Fruit fly (Drosophila melanogaster) whole organism, embryonic: ENCODE data around the gene CG32313.

Experiments used
- Bgb ChIP-seq: fragments of 200-800 bp; sonication (Bioruptor generic); IDR thresholded peaks from 2 replicates; pipeline ENCODE4 v1.3.6; 2022; ENCODE audit warnings: missing biosample characterization, missing genetic modification characterization; ENCODE audit not compliant: partially characterized antibody
- BtbVII ChIP-seq: fragments of 200-800 bp; sonication (Bioruptor generic); optimal IDR thresholded peaks from 3 replicates; lab custom pipeline; 2017; ENCODE audit warnings: missing biosample characterization, mild to moderate bottlenecking, missing genetic modification characterization
- CG13624 ChIP-seq: fragments of 200-800 bp; sonication (Bioruptor generic); optimal IDR thresholded peaks from 2 replicates; lab custom pipeline; 2016; ENCODE audit warnings: missing biosample characterization, missing genetic modification characterization
- CG1602 ChIP-seq: fragments of 200-800 bp; sonication (Bioruptor generic); optimal IDR thresholded peaks from 3 replicates; lab custom pipeline; 2016; ENCODE audit warnings: missing biosample characterization, missing genetic modification characterization
- CG17612 ChIP-seq: fragments of 200-800 bp; sonication (Bioruptor generic); IDR thresholded peaks from 2 replicates; pipeline ENCODE4 v1.3.6; 2022; ENCODE audit warnings: missing biosample characterization, missing genetic modification characterization
- CG17802 ChIP-seq: fragments of 200-800 bp; sonication (Bioruptor generic); optimal IDR thresholded peaks from 2 replicates; lab custom pipeline; 2018; ENCODE audit warnings: missing biosample characterization, mild to moderate bottlenecking, missing genetic modification characterization, moderate library complexity
- CG18476 ChIP-seq: fragments of 200-800 bp; sonication (Bioruptor generic); optimal IDR thresholded peaks from 2 replicates; lab custom pipeline; 2016; ENCODE audit warnings: missing biosample characterization, mild to moderate bottlenecking, missing genetic modification characterization
- CG2712 ChIP-seq: fragments of 200-800 bp; optimal IDR thresholded peaks from 3 replicates; lab custom pipeline; 2019; ENCODE audit warnings: missing biosample characterization, mild to moderate bottlenecking, missing genetic modification characterization, moderate library complexity
- CG30020 ChIP-seq: fragments of 200-800 bp; optimal IDR thresholded peaks from 2 replicates; lab custom pipeline; 2019; ENCODE audit warnings: missing biosample characterization, mild to moderate bottlenecking, missing genetic modification characterization, moderate library complexity
- CG3847 ChIP-seq: fragments of 200-800 bp; sonication (Bioruptor generic); IDR thresholded peaks from 2 replicates; pipeline ENCODE4 v1.3.6; 2022; ENCODE audit warnings: missing biosample characterization, missing genetic modification characterization
- CG42726 ChIP-seq: fragments of 200-800 bp; sonication (Bioruptor generic); IDR thresholded peaks from 2 replicates; pipeline ENCODE4 v1.3.6; 2022; ENCODE audit warnings: missing biosample characterization, missing genetic modification characterization; ENCODE audit not compliant: partially characterized antibody
- CG5953 ChIP-seq: fragments of 200-800 bp; sonication (Bioruptor generic); IDR thresholded peaks from 2 replicates; pipeline ENCODE4 v1.3.6; 2022; ENCODE audit warnings: missing biosample characterization, missing genetic modification characterization
- CG8924 ChIP-seq: fragments of 200-800 bp; optimal IDR thresholded peaks from 3 replicates; lab custom pipeline; 2019; ENCODE audit warnings: missing biosample characterization, mild to moderate bottlenecking, missing genetic modification characterization, moderate library complexity
- CG9817 ChIP-seq: fragments of 200-800 bp; sonication (Bioruptor generic); optimal IDR thresholded peaks from 2 replicates; lab custom pipeline; 2018; ENCODE audit warnings: missing biosample characterization, mild to moderate bottlenecking, missing genetic modification characterization, moderate library complexity
- Ets97D ChIP-seq: fragments of 200-800 bp; sonication (Bioruptor generic); optimal IDR thresholded peaks from 3 replicates; lab custom pipeline; 2016; ENCODE audit warnings: missing biosample characterization, missing genetic modification characterization
- Gug ChIP-seq: fragments of 200-800 bp; sonication (Bioruptor generic); IDR thresholded peaks from 4 replicates; pipeline ENCODE4 v1.3.6; 2022; ENCODE audit warnings: missing biosample characterization, missing genetic modification characterization
- Meics ChIP-seq: fragments of 200-800 bp; sonication (Bioruptor generic); optimal IDR thresholded peaks from 2 replicates; lab custom pipeline; 2017; ENCODE audit warnings: missing biosample characterization, mild to moderate bottlenecking, missing genetic modification characterization
- NFAT ChIP-seq: fragments of 200-800 bp; sonication (Bioruptor generic); IDR thresholded peaks from 2 replicates; pipeline ENCODE4 v1.3.6; 2022; ENCODE audit warnings: missing biosample characterization, missing genetic modification characterization
- Opbp ChIP-seq: fragments of 200-800 bp; sonication (Bioruptor generic); IDR thresholded peaks from 3 replicates; pipeline ENCODE4 v1.3.6; 2022; ENCODE audit warnings: missing biosample characterization, missing genetic modification characterization; ENCODE audit not compliant: partially characterized antibody
- Rfx ChIP-seq: fragments of 200-800 bp; sonication (Bioruptor generic); IDR thresholded peaks from 2 replicates; pipeline ENCODE4 v1.3.6; 2022; ENCODE audit warnings: missing biosample characterization, missing genetic modification characterization
- Sox100B ChIP-seq: fragments of 200-800 bp; sonication (Bioruptor generic); optimal IDR thresholded peaks from 3 replicates; lab custom pipeline; 2018; ENCODE audit warnings: missing biosample characterization, mild to moderate bottlenecking, missing genetic modification characterization
- Xbp1 ChIP-seq: fragments of 200-800 bp; sonication (Bioruptor generic); optimal IDR thresholded peaks from 3 replicates; lab custom pipeline; 2016; ENCODE audit warnings: missing biosample characterization, mild to moderate bottlenecking, missing genetic modification characterization
- ato ChIP-seq: fragments of 200-800 bp; sonication (Bioruptor generic); IDR thresholded peaks from 2 replicates; pipeline ENCODE4 v1.3.6; 2022; ENCODE audit warnings: missing biosample characterization, missing genetic modification characterization; ENCODE audit not compliant: partially characterized antibody
- bcd ChIP-seq: fragments of 200-800 bp; sonication (Bioruptor generic); optimal IDR thresholded peaks from 2 replicates; lab custom pipeline; 2017; ENCODE audit warnings: missing biosample characterization, mild to moderate bottlenecking, missing genetic modification characterization
- chinmo ChIP-seq: fragments of 200-800 bp; sonication (Bioruptor generic); IDR thresholded peaks from 4 replicates; pipeline ENCODE4 v1.3.6; 2022; ENCODE audit warnings: missing biosample characterization, missing genetic modification characterization; ENCODE audit not compliant: partially characterized antibody
- crp ChIP-seq, 2 experiments: fragments of 200-800 bp; sonication (Bioruptor generic); optimal IDR thresholded peaks; 2 replicates in 1 of 2; 3 replicates in 1 of 2; lab custom pipeline; 2017; ENCODE audit warnings: missing biosample characterization in 2 of 2, missing genetic modification characterization in 2 of 2, mild to moderate bottlenecking in 1 of 2, moderate library complexity in 1 of 2
- dysf ChIP-seq: fragments of 200-800 bp; sonication (Bioruptor generic); IDR thresholded peaks from 3 replicates; pipeline ENCODE4 v1.3.6; 2022; ENCODE audit warnings: missing biosample characterization, missing genetic modification characterization
- gcm ChIP-seq: fragments of 200-800 bp; sonication (Bioruptor generic); optimal IDR thresholded peaks from 2 replicates; lab custom pipeline; 2019; ENCODE audit warnings: missing biosample characterization, mild to moderate bottlenecking, missing genetic modification characterization, moderate library complexity
- gfzf ChIP-seq: fragments of 200-800 bp; sonication (Bioruptor generic); optimal IDR thresholded peaks from 2 replicates; lab custom pipeline; 2016; ENCODE audit warnings: missing biosample characterization, mild to moderate bottlenecking, missing genetic modification characterization, moderate library complexity
- grau ChIP-seq: fragments of 200-800 bp; optimal IDR thresholded peaks from 3 replicates; lab custom pipeline; 2019; ENCODE audit warnings: missing biosample characterization, mild to moderate bottlenecking, missing genetic modification characterization, moderate library complexity
- grn ChIP-seq: fragments of 200-800 bp; sonication (Bioruptor generic); optimal IDR thresholded peaks from 3 replicates; lab custom pipeline; 2017; ENCODE audit warnings: missing biosample characterization, missing genetic modification characterization
- mam ChIP-seq: fragments of 200-800 bp; sonication (Bioruptor generic); optimal IDR thresholded peaks from 3 replicates; lab custom pipeline; 2016; ENCODE audit warnings: missing biosample characterization, missing genetic modification characterization
- nmo ChIP-seq: fragments of 200-800 bp; sonication (Bioruptor generic); optimal IDR thresholded peaks from 2 replicates; lab custom pipeline; 2018; ENCODE audit warnings: missing biosample characterization, mild to moderate bottlenecking, missing genetic modification characterization, moderate library complexity
- org-1 ChIP-seq: fragments of 200-800 bp; sonication (Bioruptor generic); optimal IDR thresholded peaks from 2 replicates; lab custom pipeline; 2017; ENCODE audit warnings: missing biosample characterization, missing genetic modification characterization
- prd ChIP-seq, 3 experiments: fragments of >200 bp in 2 of 3; fragments of 200-800 bp in 1 of 3; sonication (Bioruptor generic) in 1 of 3; optimal IDR thresholded peaks in 2 of 3; IDR thresholded peaks in 1 of 3; 2 replicates in 2 of 3; 3 replicates in 1 of 3; pipeline versions ENCODE4 v1.3.6 to Lab custom; 2017 to 2022; ENCODE audit warnings: missing biosample characterization in 1 of 3, missing genetic modification characterization in 1 of 3
- pzg ChIP-seq: fragments of 200-800 bp; sonication (Bioruptor generic); optimal IDR thresholded peaks from 3 replicates; lab custom pipeline; 2018; ENCODE audit warnings: missing biosample characterization, mild to moderate bottlenecking, missing genetic modification characterization, moderate library complexity
- row ChIP-seq: fragments of 200-800 bp; sonication (Bioruptor generic); IDR thresholded peaks from 3 replicates; pipeline ENCODE4 v1.3.6; 2022; ENCODE audit warnings: missing biosample characterization, missing genetic modification characterization
- salm ChIP-seq: fragments of 200-800 bp; sonication (Bioruptor generic); optimal IDR thresholded peaks from 2 replicates; lab custom pipeline; 2018; ENCODE audit warnings: missing biosample characterization, mild to moderate bottlenecking, missing genetic modification characterization
- sens ChIP-seq: fragments of 200-800 bp; sonication (Bioruptor generic); peaks from one replicate; lab custom pipeline; 2016; ENCODE audit warnings: missing biosample characterization, missing genetic modification characterization
- sisA ChIP-seq: fragments of 200-800 bp; sonication (Bioruptor generic); IDR thresholded peaks from 2 replicates; pipeline ENCODE4 v1.3.6; 2022; ENCODE audit warnings: missing biosample characterization, missing genetic modification characterization
- slbo ChIP-seq: fragments of 200-800 bp; sonication (Bioruptor generic); IDR thresholded peaks from 2 replicates; pipeline ENCODE4 v1.3.6; 2022; ENCODE audit warnings: missing biosample characterization, missing genetic modification characterization
- slou ChIP-seq: fragments of 200-800 bp; sonication (Bioruptor generic); optimal IDR thresholded peaks from 3 replicates; lab custom pipeline; 2016; ENCODE audit warnings: missing biosample characterization, missing genetic modification characterization
- sug ChIP-seq: fragments of 200-800 bp; optimal IDR thresholded peaks from 2 replicates; lab custom pipeline; 2019; ENCODE audit warnings: missing biosample characterization, mild to moderate bottlenecking, missing genetic modification characterization, moderate library complexity
- tio ChIP-seq: fragments of 200-800 bp; sonication (Bioruptor generic); optimal IDR thresholded peaks from 2 replicates; lab custom pipeline; 2017; ENCODE audit warnings: missing biosample characterization, missing genetic modification characterization, inconsistent platforms
- unc-4 ChIP-seq: fragments of 200-800 bp; sonication (Bioruptor generic); IDR thresholded peaks from 2 replicates; pipeline ENCODE4 v1.3.6; 2022; ENCODE audit warnings: missing biosample characterization, missing genetic modification characterization; ENCODE audit not compliant: partially characterized antibody
- zfh2 ChIP-seq: fragments of 200-800 bp; sonication (Bioruptor generic); optimal IDR thresholded peaks from 2 replicates; lab custom pipeline; 2016; ENCODE audit warnings: missing biosample characterization, missing genetic modification characterization

The CG32313 gene

dm6 chr3L:1568225-1569161, 22.9 kb upstream of the CG32313 start, which contains the start of gene CG7879 (continued):
- TF ChIP-seq grn (peak; percentile 58), prd (optimal IDR thresholded peaks at IDR 0.05; lab: Kevin White, UChicago) (no peak), prd (GFP tag; IDR thresholded peaks at IDR 0.05; lab: Robert Waterston, UW) (peak; percentile 64; the same call in 1 of the 3 replicates), chinmo (GFP tag; lab: Robert Waterston, UW) (0 out of 4 replicates have a peak, but pooled peaks have one; percentile 35), CG2712 (peak; percentile 10), Sox100B (GFP tag; lab: Kevin White, UChicago) (no peak), row (GFP tag; lab: Robert Waterston, UW) (peak; percentile 79), Opbp (GFP tag; lab: Robert Waterston, UW) (no peak), CG8924 (peak; percentile 47), sisA (GFP tag; lab: Robert Waterston, UW) (peak; percentile 25), zfh2 (GFP tag; lab: Kevin White, UChicago) (peak; percentile 29), Rfx (GFP tag; lab: Robert Waterston, UW) (peak; percentile 50), sug (tag; lab: Kevin White, UChicago) (peak; percentile 7), salm (tag; lab: Kevin White, UChicago) (peak; percentile 9), mam (peak; percentile 46), CG5953 (0 out of 2 replicates have a peak, but pooled peaks have one; percentile 20), ato (GFP tag; lab: Robert Waterston, UW) (0 out of 2 replicates have a peak, but pooled peaks have one; percentile 23), gcm (GFP tag; lab: Kevin White, UChicago) (peak; percentile 7), CG30020 (tag; lab: Kevin White, UChicago) (peak; percentile 92), tio (GFP tag; lab: Kevin White, UChicago) (no peak), gfzf (peak; percentile 84), BtbVII (GFP tag; lab: Kevin White, UChicago) (peak; percentile 62), org-1 (GFP tag; lab: Kevin White, UChicago) (no peak), CG3847 (GFP tag; lab: Robert Waterston, UW) (peak; percentile 45), CG1602 (GFP tag; lab: Kevin White, UChicago) (peak; percentile 34), Gug (GFP tag; lab: Robert Waterston, UW) (peak; percentile 19; the same call in 1 of the 4 replicates), NFAT (GFP tag; lab: Robert Waterston, UW) (peak; percentile 22; the same call in 1 of the 2 replicates), slbo (GFP tag; lab: Robert Waterston, UW) (peak; percentile 33), CG17802 (tag; lab: Kevin White, UChicago) (peak; percentile 74), slou (GFP tag; lab: Kevin White, UChicago) (peak; percentile 16), crp (GFP tag; optimal IDR thresholded peaks at IDR 0.05; lab: Kevin White, UChicago) (peak in 1 of 2 experiments; percentile 73), dysf (GFP tag; lab: Robert Waterston, UW) (peak; percentile 44; the same call in 1 of the 3 replicates), grau (tag; lab: Kevin White, UChicago) (peak; percentile 17), Meics (GFP tag; lab: Kevin White, UChicago) (peak; percentile 51), CG18476 (GFP tag; lab: Kevin White, UChicago) (no peak), CG17612 (GFP tag; lab: Robert Waterston, UW) (0 out of 2 replicates have a peak, but pooled peaks have one; percentile 8), CG42726 (no peak), sens (GFP tag; lab: Kevin White, UChicago) (peak; percentile 80), nmo (peak; percentile 75), Xbp1 (peak; percentile 40), Ets97D (GFP tag; lab: Kevin White, UChicago) (peak; percentile 28), unc-4 (GFP tag; lab: Robert Waterston, UW) (peak; percentile 46; the same call in 1 of the 2 replicates), bcd (GFP tag; lab: Kevin White, UChicago) (peak; percentile 17), pzg (GFP tag; lab: Kevin White, UChicago) (peak; percentile 56), CG9817 (tag; lab: Kevin White, UChicago) (peak; percentile 25), Bgb (GFP tag; lab: Robert Waterston, UW) (peak; percentile 33; the same call in 1 of the 2 replicates), CG13624 (GFP tag; lab: Kevin White, UChicago) (peak; percentile 10)
